Fruit fly (Drosophila melanogaster) whole organism, embryonic: ENCODE data around the gene Nulp1.

Experiments used
- Abd-B ChIP-seq: fragments of 200-800 bp; sonication (Bioruptor generic); optimal IDR thresholded peaks from 2 replicates; lab custom pipeline; 2018; ENCODE audit warnings: missing biosample characterization, mild to moderate bottlenecking, missing genetic modification characterization, moderate library complexity
- Aef1 ChIP-seq: fragments of 200-800 bp; sonication (Bioruptor generic); IDR thresholded peaks from 3 replicates; pipeline ENCODE4 v1.3.6; 2022; ENCODE audit warnings: missing biosample characterization, missing genetic modification characterization
- B-H1 ChIP-seq: fragments of 200-800 bp; sonication (Bioruptor generic); IDR thresholded peaks from 3 replicates; pipeline ENCODE4 v1.3.6; 2022; ENCODE audit warnings: missing biosample characterization, missing genetic modification characterization
- BEAF-32 ChIP-seq: fragments of 200-800 bp; sonication (Bioruptor generic); optimal IDR thresholded peaks from 3 replicates; lab custom pipeline; 2017; ENCODE audit warnings: missing biosample characterization, missing genetic modification characterization, mild to moderate bottlenecking, moderate library complexity, missing genetic modification reagents
- CG11085 ChIP-seq: fragments of 200-800 bp; sonication (Bioruptor generic); IDR thresholded peaks from 2 replicates; pipeline ENCODE4 v1.3.6; 2022; ENCODE audit warnings: missing biosample characterization, missing genetic modification characterization
- CG11695 ChIP-seq: fragments of 200-800 bp; sonication (Bioruptor generic); IDR thresholded peaks from 3 replicates; pipeline ENCODE4 v1.3.6; 2022; ENCODE audit warnings: missing biosample characterization, missing genetic modification characterization
- CG11696 ChIP-seq: fragments of 200-800 bp; sonication (Bioruptor generic); IDR thresholded peaks from 2 replicates; pipeline ENCODE4 v1.3.6; 2022; ENCODE audit warnings: missing biosample characterization, missing genetic modification characterization
- CG12942 ChIP-seq: fragments of 200-800 bp; sonication (Bioruptor generic); optimal IDR thresholded peaks from 3 replicates; lab custom pipeline; 2016; ENCODE audit warnings: missing biosample characterization, missing genetic modification characterization
- CG15073 ChIP-seq: fragments of 200-800 bp; sonication (Bioruptor generic); optimal IDR thresholded peaks from 2 replicates; lab custom pipeline; 2016; ENCODE audit warnings: missing biosample characterization, missing genetic modification characterization
- CG4282 ChIP-seq: fragments of 200-800 bp; sonication (Bioruptor generic); optimal IDR thresholded peaks from 2 replicates; lab custom pipeline; 2016; ENCODE audit warnings: missing biosample characterization, missing genetic modification characterization
- CG4328 ChIP-seq: fragments of 200-800 bp; sonication (Bioruptor generic); optimal IDR thresholded peaks from 3 replicates; lab custom pipeline; 2017; ENCODE audit warnings: missing biosample characterization, missing genetic modification reagents, missing genetic modification characterization
- CG4820 ChIP-seq: fragments of 200-800 bp; sonication (Bioruptor generic); optimal IDR thresholded peaks from 3 replicates; lab custom pipeline; 2016; ENCODE audit warnings: missing biosample characterization, missing genetic modification characterization
- CG6654 ChIP-seq: fragments of 200-800 bp; sonication (Bioruptor generic); optimal IDR thresholded peaks from 2 replicates; lab custom pipeline; 2017; ENCODE audit warnings: missing biosample characterization, mild to moderate bottlenecking, missing genetic modification characterization
- CG6813 ChIP-seq: fragments of 200-800 bp; sonication (Bioruptor generic); optimal IDR thresholded peaks from 2 replicates; lab custom pipeline; 2017; ENCODE audit warnings: missing biosample characterization, missing genetic modification characterization, mild to moderate bottlenecking, moderate library complexity, missing genetic modification reagents
- CG7271 ChIP-seq: fragments of 200-800 bp; sonication (Bioruptor generic); optimal IDR thresholded peaks from 2 replicates; lab custom pipeline; 2018; ENCODE audit warnings: missing biosample characterization, mild to moderate bottlenecking, missing genetic modification characterization, moderate library complexity
- CG7839 ChIP-seq: fragments of 200-800 bp; sonication (Bioruptor generic); optimal IDR thresholded peaks from 3 replicates; lab custom pipeline; 2018; ENCODE audit warnings: missing biosample characterization, mild to moderate bottlenecking, missing genetic modification characterization, moderate library complexity
- CG8765 ChIP-seq: fragments of 200-800 bp; sonication (Bioruptor generic); IDR thresholded peaks from 2 replicates; pipeline ENCODE4 v1.3.6; 2022; ENCODE audit warnings: missing biosample characterization, missing genetic modification characterization
- CG8924 ChIP-seq: fragments of 200-800 bp; optimal IDR thresholded peaks from 3 replicates; lab custom pipeline; 2019; ENCODE audit warnings: missing biosample characterization, mild to moderate bottlenecking, missing genetic modification characterization, moderate library complexity
- CG9876 ChIP-seq: fragments of 200-800 bp; sonication (Bioruptor generic); optimal IDR thresholded peaks from 2 replicates; lab custom pipeline; 2016; ENCODE audit warnings: missing biosample characterization, missing genetic modification characterization
- Dbx ChIP-seq: fragments of 200-800 bp; sonication (Bioruptor generic); IDR thresholded peaks from 3 replicates; pipeline ENCODE4 v1.3.6; 2022; ENCODE audit warnings: missing biosample characterization, missing genetic modification characterization
- Dip3 ChIP-seq: fragments of 200-800 bp; sonication (Bioruptor generic); optimal IDR thresholded peaks from 3 replicates; lab custom pipeline; 2016; ENCODE audit warnings: missing biosample characterization, missing genetic modification characterization
- Dref ChIP-seq: fragments of 200-800 bp; sonication (Bioruptor generic); IDR thresholded peaks from 2 replicates; pipeline ENCODE4 v1.3.6; 2022; ENCODE audit warnings: missing biosample characterization, missing genetic modification characterization
- Elba2 ChIP-seq: fragments of 200-800 bp; sonication (Bioruptor generic); optimal IDR thresholded peaks from 3 replicates; lab custom pipeline; 2016; ENCODE audit warnings: missing biosample characterization, missing genetic modification characterization
- Gsc ChIP-seq: fragments of 200-800 bp; sonication (Bioruptor generic); IDR thresholded peaks from 2 replicates; pipeline ENCODE4 v1.3.6; 2022; ENCODE audit warnings: missing biosample characterization, missing genetic modification characterization
- Hey ChIP-seq: fragments of 200-800 bp; sonication (Bioruptor generic); optimal IDR thresholded peaks from 3 replicates; lab custom pipeline; 2018; ENCODE audit warnings: missing biosample characterization, mild to moderate bottlenecking, missing genetic modification characterization
- HmgZ ChIP-seq: fragments of 200-800 bp; sonication (Bioruptor generic); optimal IDR thresholded peaks from 2 replicates; lab custom pipeline; 2018; ENCODE audit warnings: missing biosample characterization, mild to moderate bottlenecking, missing genetic modification characterization
- Hmx ChIP-seq: fragments of 200-800 bp; sonication (Bioruptor generic); optimal IDR thresholded peaks from 2 replicates; lab custom pipeline; 2016; ENCODE audit warnings: missing biosample characterization, missing genetic modification characterization
- Neu2 ChIP-seq: fragments of 200-800 bp; sonication (Bioruptor generic); optimal IDR thresholded peaks from 3 replicates; lab custom pipeline; 2016; ENCODE audit warnings: missing biosample characterization, missing genetic modification characterization, borderline replicate concordance
- Pdp1 ChIP-seq, 2 experiments: fragments of 200-800 bp; sonication (Bioruptor generic); optimal IDR thresholded peaks; 3 replicates each; lab custom pipeline; 2016; ENCODE audit warnings: missing biosample characterization in 2 of 2, missing genetic modification characterization in 2 of 2, mild to moderate bottlenecking in 1 of 2, moderate library complexity in 1 of 2
- Poxn ChIP-seq: fragments of 200-800 bp; sonication (Bioruptor generic); IDR thresholded peaks from 2 replicates; pipeline ENCODE4 v1.3.6; 2022; ENCODE audit warnings: missing biosample characterization, missing genetic modification characterization
- Ptx1 ChIP-seq: fragments of 200-800 bp; sonication (Bioruptor generic); IDR thresholded peaks from 2 replicates; pipeline ENCODE4 v1.3.6; 2022; ENCODE audit warnings: missing biosample characterization, missing genetic modification characterization
- Sry-β ChIP-seq: fragments of 200-800 bp; sonication (Bioruptor generic); optimal IDR thresholded peaks from 2 replicates; lab custom pipeline; 2018; ENCODE audit warnings: missing biosample characterization, mild to moderate bottlenecking, missing genetic modification characterization, moderate library complexity
- Xbp1 ChIP-seq: fragments of 200-800 bp; sonication (Bioruptor generic); optimal IDR thresholded peaks from 3 replicates; lab custom pipeline; 2016; ENCODE audit warnings: missing biosample characterization, mild to moderate bottlenecking, missing genetic modification characterization
- ac ChIP-seq: fragments of 200-800 bp; sonication (Bioruptor generic); optimal IDR thresholded peaks from 3 replicates; lab custom pipeline; 2017; ENCODE audit warnings: missing biosample characterization, mild to moderate bottlenecking, missing genetic modification characterization
- cwo ChIP-seq: fragments of 200-800 bp; sonication (Bioruptor generic); optimal IDR thresholded peaks from 3 replicates; lab custom pipeline; 2017; ENCODE audit warnings: missing biosample characterization, missing genetic modification characterization, mild to moderate bottlenecking, moderate library complexity, missing genetic modification reagents
- dysf ChIP-seq: fragments of 200-800 bp; sonication (Bioruptor generic); IDR thresholded peaks from 3 replicates; pipeline ENCODE4 v1.3.6; 2022; ENCODE audit warnings: missing biosample characterization, missing genetic modification characterization
- ftz-f1 ChIP-seq: fragments of 200-800 bp; sonication (Bioruptor generic); optimal IDR thresholded peaks from 2 replicates; lab custom pipeline; 2016; ENCODE audit warnings: missing biosample characterization, missing genetic modification characterization
- gce ChIP-seq: fragments of 200-800 bp; sonication (Bioruptor generic); IDR thresholded peaks from 3 replicates; pipeline ENCODE4 v1.3.6; 2022; ENCODE audit warnings: missing biosample characterization, missing genetic modification characterization
- hbn ChIP-seq: fragments of 200-800 bp; sonication (Bioruptor generic); IDR thresholded peaks from 2 replicates; pipeline ENCODE4 v1.3.6; 2022; ENCODE audit warnings: missing biosample characterization, missing genetic modification characterization; ENCODE audit not compliant: partially characterized antibody
- jigr1 ChIP-seq: fragments of 200-800 bp; sonication (Bioruptor generic); IDR thresholded peaks from 3 replicates; pipeline ENCODE4 v1.3.6; 2022; ENCODE audit warnings: missing biosample characterization, missing genetic modification characterization
- kay ChIP-seq: fragments of 200-800 bp; sonication (Bioruptor generic); optimal IDR thresholded peaks from 2 replicates; lab custom pipeline; 2016; ENCODE audit warnings: missing biosample characterization, missing genetic modification characterization
- kni ChIP-seq: fragments of 200-800 bp; sonication (Bioruptor generic); optimal IDR thresholded peaks from 3 replicates; lab custom pipeline; 2017; ENCODE audit warnings: mild to moderate bottlenecking, missing biosample characterization, missing genetic modification reagents, missing genetic modification characterization
- lab ChIP-seq: fragments of 200-800 bp; sonication (Bioruptor generic); optimal IDR thresholded peaks from 3 replicates; lab custom pipeline; 2017; ENCODE audit warnings: missing biosample characterization, missing genetic modification characterization, mild to moderate bottlenecking, moderate library complexity, missing genetic modification reagents
- nerfin-2 ChIP-seq: fragments of 200-800 bp; sonication (Bioruptor generic); IDR thresholded peaks from 2 replicates; pipeline ENCODE4 v1.3.6; 2022; ENCODE audit warnings: missing biosample characterization, missing genetic modification characterization; ENCODE audit not compliant: partially characterized antibody
- prd ChIP-seq, 3 experiments: fragments of >200 bp in 2 of 3; fragments of 200-800 bp in 1 of 3; sonication (Bioruptor generic) in 1 of 3; optimal IDR thresholded peaks in 2 of 3; IDR thresholded peaks in 1 of 3; 2 replicates in 2 of 3; 3 replicates in 1 of 3; pipeline versions ENCODE4 v1.3.6 to Lab custom; 2017 to 2022; ENCODE audit warnings: missing biosample characterization in 1 of 3, missing genetic modification characterization in 1 of 3
- sens ChIP-seq: fragments of 200-800 bp; sonication (Bioruptor generic); peaks from one replicate; lab custom pipeline; 2016; ENCODE audit warnings: missing biosample characterization, missing genetic modification characterization
- sim ChIP-seq: fragments of 200-800 bp; sonication (Bioruptor generic); IDR thresholded peaks from 2 replicates; pipeline ENCODE4 v1.3.6; 2022; ENCODE audit warnings: missing biosample characterization, missing genetic modification characterization
- slbo ChIP-seq: fragments of 200-800 bp; sonication (Bioruptor generic); IDR thresholded peaks from 2 replicates; pipeline ENCODE4 v1.3.6; 2022; ENCODE audit warnings: missing biosample characterization, missing genetic modification characterization
- so ChIP-seq: fragments of 200-800 bp; sonication (Bioruptor generic); IDR thresholded peaks from 3 replicates; pipeline ENCODE4 v1.3.6; 2022; ENCODE audit warnings: missing biosample characterization, missing genetic modification characterization
- tup ChIP-seq: fragments of 200-800 bp; sonication (Bioruptor generic); optimal IDR thresholded peaks from 2 replicates; lab custom pipeline; 2016; ENCODE audit warnings: missing biosample characterization, mild to moderate bottlenecking, missing genetic modification characterization, moderate library complexity
- yki ChIP-seq: fragments of >200 bp; optimal IDR thresholded peaks from 3 replicates; lab custom pipeline; 2018

Gene Nulp1

dm6 chr3L:8091650-8092068 is 18.5 kb upstream of the Nulp1 start, which contains the start of gene CG7565 (continued):
- TF ChIP-seq so (GFP tag; lab: Robert Waterston, UW) (peak; percentile 60; the same call in 1 of the 3 replicates), tup (GFP tag; lab: Kevin White, UChicago) (peak; percentile 33), dysf (GFP tag; lab: Robert Waterston, UW) (no peak), sens (GFP tag; lab: Kevin White, UChicago) (peak; percentile 69), kay (no peak), Neu2 (GFP tag; lab: Kevin White, UChicago) (no peak), B-H1 (GFP tag; lab: Robert Waterston, UW) (no peak), Dbx (GFP tag; lab: Robert Waterston, UW) (peak; percentile 45; the same call in 1 of the 3 replicates), yki (lab: Kevin White, UChicago) (no peak), CG12942 (GFP tag; lab: Kevin White, UChicago) (peak; percentile 18), CG15073 (no peak), Pdp1 (GFP tag; optimal IDR thresholded peaks at IDR 0.05; lab: Kevin White, UChicago) (peak in 1 of 2 experiments; percentile 88), jigr1 (GFP tag; lab: Robert Waterston, UW) (no peak), Hmx (GFP tag; lab: Kevin White, UChicago) (no peak), Dref (no peak), CG11696 (no peak), Sry-β (GFP tag; lab: Kevin White, UChicago) (no peak), Gsc (GFP tag; lab: Robert Waterston, UW) (no peak), ac (GFP tag; lab: Kevin White, UChicago) (no peak), CG7839 (tag; lab: Kevin White, UChicago) (no peak), CG4328 (GFP tag; lab: Kevin White, UChicago) (peak; percentile 40), sim (GFP tag; lab: Robert Waterston, UW) (no peak), Dip3 (GFP tag; lab: Kevin White, UChicago) (peak; percentile 51), Abd-B (no peak), Elba2 (no peak), kni (GFP tag; lab: Kevin White, UChicago) (peak; percentile 42), CG7271 (tag; lab: Kevin White, UChicago) (no peak), lab (GFP tag; lab: Kevin White, UChicago) (peak; percentile 84), CG11695 (GFP tag; lab: Robert Waterston, UW) (0 out of 3 replicates have a peak, but pooled peaks have one; percentile 13), hbn (GFP tag; lab: Robert Waterston, UW) (0 out of 2 replicates have a peak, but pooled peaks have one; percentile 32), CG4282 (GFP tag; lab: Kevin White, UChicago) (peak; percentile 21), Ptx1 (GFP tag; lab: Robert Waterston, UW) (no peak), prd (optimal IDR thresholded peaks at IDR 0.05; lab: Kevin White, UChicago) (no peak), prd (GFP tag; IDR thresholded peaks at IDR 0.05; lab: Robert Waterston, UW) (no peak), Xbp1 (GFP tag; lab: Kevin White, UChicago) (peak; percentile 47), Poxn (GFP tag; lab: Robert Waterston, UW) (no peak), CG9876 (GFP tag; lab: Kevin White, UChicago) (no peak), ftz-f1 (GFP tag; lab: Kevin White, UChicago) (peak; percentile 17), CG4820 (GFP tag; lab: Kevin White, UChicago) (no peak), nerfin-2 (GFP tag; lab: Robert Waterston, UW) (no peak), slbo (GFP tag; lab: Robert Waterston, UW) (peak; percentile 6; the same call in 1 of the 2 replicates), CG8765 (GFP tag; lab: Robert Waterston, UW) (no peak), CG6813 (peak; percentile 60), cwo (GFP tag; lab: Kevin White, UChicago) (peak; percentile 56), CG6654 (GFP tag; lab: Kevin White, UChicago) (no peak), CG11085 (GFP tag; lab: Robert Waterston, UW) (no peak), Aef1 (GFP tag; lab: Robert Waterston, UW) (no peak), BEAF-32 (GFP tag; lab: Kevin White, UChicago) (peak; percentile 55), HmgZ (peak; percentile 70), gce (GFP tag; lab: Robert Waterston, UW) (no peak), CG8924 (tag; lab: Kevin White, UChicago) (peak; percentile 5), Hey (no peak)
